Fruit fly (Drosophila melanogaster) whole organism, embryonic: ENCODE data around the gene CG46440.

Source experiments
- Abd-B ChIP-seq: fragments of 200-800 bp; sonication (Bioruptor generic); optimal IDR thresholded peaks from 2 replicates; lab custom pipeline; 2018; ENCODE audit warnings: missing biosample characterization, mild to moderate bottlenecking, missing genetic modification characterization, moderate library complexity
- CG10267 ChIP-seq: fragments of 200-800 bp; sonication (Bioruptor generic); optimal IDR thresholded peaks from 2 replicates; lab custom pipeline; 2018; ENCODE audit warnings: missing biosample characterization, mild to moderate bottlenecking, missing genetic modification characterization, moderate library complexity
- CG10274 ChIP-seq: fragments of 200-800 bp; sonication (Bioruptor generic); optimal IDR thresholded peaks from 3 replicates; lab custom pipeline; 2017; ENCODE audit warnings: missing biosample characterization, mild to moderate bottlenecking, missing genetic modification characterization
- CG11093 ChIP-seq: fragments of 200-800 bp; sonication (Bioruptor generic); IDR thresholded peaks from 3 replicates; pipeline ENCODE4 v1.3.6; 2022; ENCODE audit warnings: missing biosample characterization, missing genetic modification characterization
- CG12071 ChIP-seq: fragments of 200-800 bp; sonication (Bioruptor generic); optimal IDR thresholded peaks from 3 replicates; lab custom pipeline; 2018; ENCODE audit warnings: missing biosample characterization, mild to moderate bottlenecking, missing genetic modification characterization
- CG12659 ChIP-seq: fragments of 200-800 bp; sonication (Bioruptor generic); optimal IDR thresholded peaks from 3 replicates; lab custom pipeline; 2017; ENCODE audit warnings: mild to moderate bottlenecking, missing biosample characterization, missing genetic modification reagents, missing genetic modification characterization
- CG13287 ChIP-seq: fragments of 200-800 bp; sonication (Bioruptor generic); IDR thresholded peaks from 2 replicates; pipeline ENCODE4 v1.3.6; 2022; ENCODE audit warnings: missing biosample characterization, missing genetic modification characterization; ENCODE audit not compliant: partially characterized antibody
- CG1792 ChIP-seq: fragments of 200-800 bp; sonication (Bioruptor generic); optimal IDR thresholded peaks from 2 replicates; lab custom pipeline; 2016; ENCODE audit warnings: missing biosample characterization, missing genetic modification characterization
- CG2116 ChIP-seq: fragments of 200-800 bp; sonication (Bioruptor generic); optimal IDR thresholded peaks from 3 replicates; lab custom pipeline; 2018; ENCODE audit warnings: missing biosample characterization, mild to moderate bottlenecking, missing genetic modification characterization
- CG2199 ChIP-seq: fragments of 200-800 bp; sonication (Bioruptor generic); IDR thresholded peaks from 3 replicates; pipeline ENCODE4 v1.3.6; 2022; ENCODE audit warnings: missing biosample characterization, missing genetic modification characterization
- CG30403 ChIP-seq: fragments of 200-800 bp; sonication (Bioruptor generic); optimal IDR thresholded peaks from 3 replicates; lab custom pipeline; 2016; ENCODE audit warnings: missing biosample characterization, missing genetic modification characterization
- CG4404 ChIP-seq: fragments of 200-800 bp; sonication (Bioruptor generic); IDR thresholded peaks from 2 replicates; pipeline ENCODE4 v1.3.6; 2022; ENCODE audit warnings: missing biosample characterization, missing genetic modification characterization
- CG4424 ChIP-seq: fragments of 200-800 bp; sonication (Bioruptor generic); optimal IDR thresholded peaks from 3 replicates; lab custom pipeline; 2016; ENCODE audit warnings: missing biosample characterization, missing genetic modification characterization
- CG4617 ChIP-seq: fragments of 200-800 bp; sonication (Bioruptor generic); optimal IDR thresholded peaks from 3 replicates; lab custom pipeline; 2016; ENCODE audit warnings: missing biosample characterization, missing genetic modification characterization, borderline replicate concordance
- CG7745 ChIP-seq: fragments of 200-800 bp; sonication (Bioruptor generic); optimal IDR thresholded peaks from 2 replicates; lab custom pipeline; 2018; ENCODE audit warnings: missing biosample characterization, mild to moderate bottlenecking, missing genetic modification characterization, moderate library complexity
- CG7786 ChIP-seq: fragments of 200-800 bp; sonication (Bioruptor generic); optimal IDR thresholded peaks from 2 replicates; lab custom pipeline; 2016; ENCODE audit warnings: missing biosample characterization, missing genetic modification characterization
- Chrac-16 ChIP-seq: fragments of 200-800 bp; sonication (Bioruptor generic); optimal IDR thresholded peaks from 3 replicates; lab custom pipeline; 2016; ENCODE audit warnings: missing biosample characterization, missing genetic modification characterization
- Deaf1 ChIP-seq: fragments of 200-800 bp; optimal IDR thresholded peaks from 3 replicates; lab custom pipeline; 2019; ENCODE audit warnings: missing biosample characterization, mild to moderate bottlenecking, missing genetic modification characterization, moderate library complexity
- Dek ChIP-seq: fragments of 200-800 bp; sonication (Bioruptor generic); optimal IDR thresholded peaks from 3 replicates; lab custom pipeline; 2019; ENCODE audit warnings: missing biosample characterization, mild to moderate bottlenecking, missing genetic modification characterization, moderate library complexity
- E2f2 ChIP-seq: fragments of 200-800 bp; sonication (Bioruptor generic); IDR thresholded peaks from 2 replicates; pipeline ENCODE4 v1.3.6; 2022; ENCODE audit warnings: missing biosample characterization, missing genetic modification characterization
- Ets65A ChIP-seq: fragments of 200-800 bp; sonication (Bioruptor generic); peaks from one replicate; lab custom pipeline; 2016; ENCODE audit warnings: missing biosample characterization, missing genetic modification characterization
- Gsc ChIP-seq: fragments of 200-800 bp; sonication (Bioruptor generic); IDR thresholded peaks from 2 replicates; pipeline ENCODE4 v1.3.6; 2022; ENCODE audit warnings: missing biosample characterization, missing genetic modification characterization
- Pdp1 ChIP-seq, 2 experiments: fragments of 200-800 bp; sonication (Bioruptor generic); optimal IDR thresholded peaks; 3 replicates each; lab custom pipeline; 2016; ENCODE audit warnings: missing biosample characterization in 2 of 2, missing genetic modification characterization in 2 of 2, mild to moderate bottlenecking in 1 of 2, moderate library complexity in 1 of 2
- Scr ChIP-seq: fragments of 200-800 bp; sonication (Bioruptor generic); IDR thresholded peaks from 2 replicates; pipeline ENCODE4 v1.3.6; 2022; ENCODE audit warnings: missing biosample characterization, missing genetic modification characterization; ENCODE audit not compliant: partially characterized antibody
- Vsx1 ChIP-seq: fragments of 200-800 bp; sonication (Bioruptor generic); optimal IDR thresholded peaks from 2 replicates; lab custom pipeline; 2017; ENCODE audit warnings: missing biosample characterization, mild to moderate bottlenecking, missing genetic modification characterization, missing genetic modification reagents
- abd-A ChIP-seq: fragments of 200-800 bp; sonication (Bioruptor generic); optimal IDR thresholded peaks from 3 replicates; lab custom pipeline; 2019; ENCODE audit warnings: missing biosample characterization, mild to moderate bottlenecking, missing genetic modification characterization, moderate library complexity
- ash1 ChIP-seq: fragments of 200-800 bp; sonication (Bioruptor generic); optimal IDR thresholded peaks from 2 replicates; lab custom pipeline; 2018; ENCODE audit warnings: missing biosample characterization, mild to moderate bottlenecking, missing genetic modification characterization
- bigmax ChIP-seq: fragments of 200-800 bp; sonication (Bioruptor generic); optimal IDR thresholded peaks from 2 replicates; lab custom pipeline; 2018; ENCODE audit warnings: missing biosample characterization, mild to moderate bottlenecking, missing genetic modification characterization
- cad ChIP-seq: fragments of >200 bp; optimal IDR thresholded peaks from 2 replicates; lab custom pipeline; 2017; ENCODE audit warnings: missing biosample characterization, missing genetic modification characterization
- chn ChIP-seq: fragments of 200-800 bp; sonication (Bioruptor generic); optimal IDR thresholded peaks from 2 replicates; lab custom pipeline; 2016; ENCODE audit warnings: missing biosample characterization, missing genetic modification characterization
- da ChIP-seq: fragments of 200-800 bp; sonication (Bioruptor generic); optimal IDR thresholded peaks from 2 replicates; lab custom pipeline; 2016; ENCODE audit warnings: missing biosample characterization, missing genetic modification characterization
- disco-r ChIP-seq: fragments of 200-800 bp; sonication (Bioruptor generic); optimal IDR thresholded peaks from 2 replicates; lab custom pipeline; 2016; ENCODE audit warnings: missing biosample characterization, missing genetic modification characterization
- dpn ChIP-seq, 2 experiments: fragments of 200-800 bp; sonication (Bioruptor generic); optimal IDR thresholded peaks; 3 replicates each; lab custom pipeline; 2016; ENCODE audit warnings: missing biosample characterization in 2 of 2, missing genetic modification characterization in 2 of 2
- emc ChIP-seq: fragments of 200-800 bp; sonication (Bioruptor generic); optimal IDR thresholded peaks from 2 replicates; lab custom pipeline; 2016; ENCODE audit warnings: missing biosample characterization, missing genetic modification characterization
- fd3F ChIP-seq: fragments of 200-800 bp; sonication (Bioruptor generic); optimal IDR thresholded peaks from 2 replicates; lab custom pipeline; 2018; ENCODE audit warnings: missing biosample characterization, mild to moderate bottlenecking, missing genetic modification characterization, moderate library complexity
- hb ChIP-seq: fragments of 200-800 bp; sonication (Bioruptor generic); IDR thresholded peaks from 3 replicates; pipeline ENCODE4 v1.3.6; 2022; ENCODE audit warnings: missing biosample characterization, missing genetic modification characterization; ENCODE audit not compliant: partially characterized antibody
- insv ChIP-seq, 2 experiments: fragments of 200-800 bp; sonication (Bioruptor generic); optimal IDR thresholded peaks; 3 replicates each; lab custom pipeline; 2016 to 2018; ENCODE audit warnings: missing biosample characterization in 2 of 2, missing genetic modification characterization in 2 of 2
- kah ChIP-seq: fragments of 200-800 bp; sonication (Bioruptor generic); optimal IDR thresholded peaks from 2 replicates; lab custom pipeline; 2018; ENCODE audit warnings: missing biosample characterization, mild to moderate bottlenecking, missing genetic modification characterization
- klu ChIP-seq: fragments of 200-800 bp; sonication (Bioruptor generic); IDR thresholded peaks from 2 replicates; pipeline ENCODE4 v1.3.6; 2022; ENCODE audit warnings: missing biosample characterization, missing genetic modification characterization
- luna ChIP-seq: fragments of 200-800 bp; sonication (Bioruptor generic); optimal IDR thresholded peaks from 2 replicates; lab custom pipeline; 2016; ENCODE audit warnings: missing biosample characterization, missing genetic modification characterization
- repo ChIP-seq: fragments of 200-800 bp; sonication (Bioruptor generic); optimal IDR thresholded peaks from 2 replicates; lab custom pipeline; 2016; ENCODE audit warnings: missing biosample characterization, missing genetic modification characterization
- rib ChIP-seq: fragments of 200-800 bp; sonication (Bioruptor generic); IDR thresholded peaks from 2 replicates; pipeline ENCODE4 v1.3.6; 2022; ENCODE audit warnings: missing biosample characterization, missing genetic modification characterization
- ro ChIP-seq: fragments of 200-800 bp; sonication (Bioruptor generic); IDR thresholded peaks from 2 replicates; pipeline ENCODE4 v1.3.6; 2022; ENCODE audit warnings: missing biosample characterization, missing genetic modification characterization
- run ChIP-seq: fragments of 200-800 bp; sonication (Bioruptor generic); optimal IDR thresholded peaks from 3 replicates; lab custom pipeline; 2018; ENCODE audit warnings: missing biosample characterization, mild to moderate bottlenecking, missing genetic modification characterization
- salm ChIP-seq: fragments of 200-800 bp; sonication (Bioruptor generic); optimal IDR thresholded peaks from 2 replicates; lab custom pipeline; 2018; ENCODE audit warnings: missing biosample characterization, mild to moderate bottlenecking, missing genetic modification characterization
- slp2 ChIP-seq: fragments of 200-800 bp; sonication (Bioruptor generic); optimal IDR thresholded peaks from 2 replicates; lab custom pipeline; 2016; ENCODE audit warnings: missing biosample characterization, missing genetic modification characterization
- sr ChIP-seq: fragments of 200-800 bp; sonication (Bioruptor generic); IDR thresholded peaks from 3 replicates; pipeline ENCODE4 v1.3.6; 2022; ENCODE audit warnings: missing biosample characterization, missing genetic modification characterization
- stc ChIP-seq: fragments of 200-800 bp; sonication (Bioruptor generic); IDR thresholded peaks from 2 replicates; pipeline ENCODE4 v1.3.6; 2022; ENCODE audit warnings: missing biosample characterization, missing genetic modification characterization
- tin ChIP-seq: fragments of 200-800 bp; sonication (Bioruptor generic); optimal IDR thresholded peaks from 3 replicates; lab custom pipeline; 2016; ENCODE audit warnings: missing biosample characterization, missing genetic modification characterization
- toy ChIP-seq: fragments of 200-800 bp; sonication (Bioruptor generic); IDR thresholded peaks from 2 replicates; pipeline ENCODE4 v1.3.6; 2022; ENCODE audit warnings: missing biosample characterization, missing genetic modification characterization

Gene CG46440

DNA sequence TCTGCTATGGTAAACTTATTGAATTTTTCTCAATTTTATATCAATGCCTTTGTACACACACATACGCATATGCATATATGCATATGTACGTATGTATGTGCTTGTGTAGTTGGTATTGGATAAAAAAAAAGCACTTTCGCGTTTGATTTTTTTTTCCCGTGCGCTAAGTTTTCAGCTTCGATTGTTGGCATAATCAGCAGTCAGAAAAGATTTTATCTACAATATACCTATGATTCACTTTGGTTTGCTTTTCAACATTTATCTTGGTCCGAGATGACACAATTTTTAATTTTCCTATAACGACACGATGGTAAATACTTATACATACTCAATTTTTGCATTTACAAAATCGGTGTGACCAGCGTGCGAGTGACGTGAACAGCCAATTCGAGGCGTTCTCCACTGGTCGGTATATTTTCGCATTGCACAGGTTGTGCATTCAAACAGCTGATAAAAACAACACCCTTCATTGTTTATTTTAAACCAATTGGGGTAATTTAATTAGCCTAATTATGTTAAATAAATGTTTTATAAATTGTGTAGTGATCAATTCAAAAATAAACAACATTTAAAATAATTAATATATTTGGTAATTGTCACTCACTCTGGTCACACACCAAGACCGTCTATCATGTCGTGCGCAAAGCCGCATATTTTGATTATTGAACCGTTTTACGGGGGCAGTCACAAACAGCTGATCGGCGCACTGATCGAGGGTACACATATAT, 4.6 kb downstream of the CG46440 start, which contains the start of the genes UBL3 and CG15914 (continued):
- TF ChIP-seq CG7745, result no peak
- no peak for TF ChIP-seq fd3F (GFP tag; lab: Kevin White, UChicago)
- TF ChIP-seq sr, result no peak
- TF ChIP-seq CG2116 (GFP tag; lab: Kevin White, UChicago), result peak; percentile 81
- TF ChIP-seq ro (GFP tag; lab: Robert Waterston, UW), result no peak
- peak in 1 of 2 experiments; percentile 34 for TF ChIP-seq insv (GFP tag; optimal IDR thresholded peaks at IDR 0.05; lab: Kevin White, UChicago)
- no peak for TF ChIP-seq rib (GFP tag; lab: Robert Waterston, UW)
- TF ChIP-seq ash1 (GFP tag; lab: Kevin White, UChicago), result no peak
- no peak for TF ChIP-seq CG4404 (GFP tag; lab: Robert Waterston, UW)
- no peak for TF ChIP-seq klu (GFP tag; lab: Robert Waterston, UW)
- no peak; the same call in 1 of the 2 replicates for TF ChIP-seq CG13287 (GFP tag; lab: Robert Waterston, UW)
- peak; percentile 68 for TF ChIP-seq CG12659 (GFP tag; lab: Kevin White, UChicago)
- TF ChIP-seq toy, result no peak
- no peak for TF ChIP-seq da (GFP tag; lab: Kevin White, UChicago)
- no peak for TF ChIP-seq tin (GFP tag; lab: Kevin White, UChicago)
- peak; percentile 25 for TF ChIP-seq CG4617
- TF ChIP-seq slp2 (GFP tag; lab: Kevin White, UChicago), result no peak
- TF ChIP-seq emc (GFP tag; lab: Kevin White, UChicago), result no peak
- TF ChIP-seq CG10274 (GFP tag; lab: Kevin White, UChicago), result no peak
- no peak for TF ChIP-seq luna (GFP tag; lab: Kevin White, UChicago)
- TF ChIP-seq CG30403 (GFP tag; lab: Kevin White, UChicago), result peak; percentile 10
- TF ChIP-seq abd-A, result no peak
- no peak for TF ChIP-seq CG2199 (GFP tag; lab: Robert Waterston, UW)
- TF ChIP-seq Abd-B (GFP tag; lab: Kevin White, UChicago), result no peak
- peak in 1 of 2 experiments; percentile 53 for TF ChIP-seq Pdp1 (GFP tag; optimal IDR thresholded peaks at IDR 0.05; lab: Kevin White, UChicago)
- no peak for TF ChIP-seq CG7786 (GFP tag; lab: Kevin White, UChicago)
- peak; percentile 34 for TF ChIP-seq CG10267 (tag; lab: Kevin White, UChicago)
- no peak for TF ChIP-seq CG4424 (GFP tag; lab: Kevin White, UChicago)
- no peak for TF ChIP-seq kah
- TF ChIP-seq chn (GFP tag; lab: Kevin White, UChicago), result no peak
- TF ChIP-seq Chrac-16 (GFP tag; lab: Kevin White, UChicago), result no peak
- TF ChIP-seq stc (GFP tag; lab: Robert Waterston, UW), result no peak
- TF ChIP-seq bigmax (GFP tag; lab: Kevin White, UChicago), result no peak
- no peak for TF ChIP-seq disco-r (GFP tag; lab: Kevin White, UChicago)
- no peak for TF ChIP-seq CG1792
- TF ChIP-seq hb (GFP tag; lab: Robert Waterston, UW), result no peak
- no peak for TF ChIP-seq Deaf1
- no peak for TF ChIP-seq salm
- no peak for TF ChIP-seq Dek (tag; lab: Kevin White, UChicago)
- peak; percentile 12 for TF ChIP-seq Vsx1 (GFP tag; lab: Kevin White, UChicago)
- TF ChIP-seq repo (GFP tag; lab: Kevin White, UChicago), result no peak
- no peak for TF ChIP-seq cad
- no peak for TF ChIP-seq dpn (GFP tag; optimal IDR thresholded peaks at IDR 0.05; lab: Kevin White, UChicago)
- peak; percentile 53; the same call in 1 of the 2 replicates for TF ChIP-seq Scr (GFP tag; lab: Robert Waterston, UW)
- no peak for TF ChIP-seq CG11093
- TF ChIP-seq run (tag; lab: Kevin White, UChicago), result no peak
- no peak for TF ChIP-seq Ets65A (GFP tag; lab: Kevin White, UChicago)
- no peak for TF ChIP-seq Gsc (GFP tag; lab: Robert Waterston, UW)
- no peak for TF ChIP-seq CG12071 (GFP tag; lab: Kevin White, UChicago)
- peak; percentile 60 for TF ChIP-seq E2f2 (GFP tag; lab: Robert Waterston, UW)
